Worm (Caenorhabditis elegans) whole organism, L2 larva: ENCODE data around the gene srx-122.

Experiments
- R02D3.7 ChIP-seq: fragments of 150-350 bp; optimal IDR thresholded peaks from 2 replicates; lab custom pipeline; 2014; ENCODE audit warnings: missing biosample characterization, missing genetic modification characterization
- ceh-82 ChIP-seq: fragments of 150-350 bp; optimal IDR thresholded peaks from 2 replicates; lab custom pipeline; 2014; ENCODE audit warnings: missing biosample characterization, missing genetic modification characterization
- elt-1 ChIP-seq: fragments of 150-350 bp; optimal IDR thresholded peaks from 2 replicates; lab custom pipeline; 2014; ENCODE audit warnings: missing biosample characterization, missing genetic modification characterization
- elt-3 ChIP-seq: sonication (generic microtip); optimal IDR thresholded peaks from 2 replicates; lab custom pipeline; 2017; ENCODE audit warnings: missing biosample characterization, missing genetic modification characterization
- lsy-2 ChIP-seq, 2 experiments: fragments of 150-350 bp in 1 of 2; sonication (generic microtip) in 1 of 2; optimal IDR thresholded peaks; 2 replicates each; lab custom pipeline; 2014 to 2017; ENCODE audit warnings: missing biosample characterization in 2 of 2, missing genetic modification characterization in 2 of 2
- nhr-10 ChIP-seq: sonication (generic microtip); optimal IDR thresholded peaks from 2 replicates; lab custom pipeline; 2017; ENCODE audit warnings: missing biosample characterization, missing genetic modification characterization
- nhr-11 ChIP-seq: fragments of 150-350 bp; optimal IDR thresholded peaks from 2 replicates; lab custom pipeline; 2014; ENCODE audit warnings: missing biosample characterization, missing genetic modification characterization
- skn-1 ChIP-seq: sonication (generic microtip); optimal IDR thresholded peaks from 2 replicates; lab custom pipeline; 2017; ENCODE audit warnings: missing biosample characterization, missing genetic modification characterization
- snpc-4 ChIP-seq: fragments of 150-350 bp; optimal IDR thresholded peaks from 2 replicates; lab custom pipeline; 2014; ENCODE audit warnings: missing biosample characterization, missing genetic modification characterization

ce11 chrV:3297764-3298163 lies at the start of gene srx-122:
- TF ChIP-seq nhr-10 (tag; lab: Kevin White, UChicago): no peak
- TF ChIP-seq lsy-2 (tag; optimal IDR thresholded peaks at IDR 0.05; lab: Kevin White, UChicago): no peak
- TF ChIP-seq elt-1 (tag; lab: Kevin White, UChicago): no peak
- no peak for TF ChIP-seq skn-1
- no peak for TF ChIP-seq ceh-82 (tag; lab: Kevin White, UChicago)
- no peak for TF ChIP-seq elt-3 (tag; lab: Kevin White, UChicago)
- no peak for TF ChIP-seq snpc-4 (tag; lab: Kevin White, UChicago)
- TF ChIP-seq nhr-11 (tag; lab: Kevin White, UChicago): no peak
- no peak for TF ChIP-seq R02D3.7 (tag; lab: Kevin White, UChicago)
